Worm (Caenorhabditis elegans): ENCODE data around the gene tpk-1.

The tpk-1 gene

DNA sequence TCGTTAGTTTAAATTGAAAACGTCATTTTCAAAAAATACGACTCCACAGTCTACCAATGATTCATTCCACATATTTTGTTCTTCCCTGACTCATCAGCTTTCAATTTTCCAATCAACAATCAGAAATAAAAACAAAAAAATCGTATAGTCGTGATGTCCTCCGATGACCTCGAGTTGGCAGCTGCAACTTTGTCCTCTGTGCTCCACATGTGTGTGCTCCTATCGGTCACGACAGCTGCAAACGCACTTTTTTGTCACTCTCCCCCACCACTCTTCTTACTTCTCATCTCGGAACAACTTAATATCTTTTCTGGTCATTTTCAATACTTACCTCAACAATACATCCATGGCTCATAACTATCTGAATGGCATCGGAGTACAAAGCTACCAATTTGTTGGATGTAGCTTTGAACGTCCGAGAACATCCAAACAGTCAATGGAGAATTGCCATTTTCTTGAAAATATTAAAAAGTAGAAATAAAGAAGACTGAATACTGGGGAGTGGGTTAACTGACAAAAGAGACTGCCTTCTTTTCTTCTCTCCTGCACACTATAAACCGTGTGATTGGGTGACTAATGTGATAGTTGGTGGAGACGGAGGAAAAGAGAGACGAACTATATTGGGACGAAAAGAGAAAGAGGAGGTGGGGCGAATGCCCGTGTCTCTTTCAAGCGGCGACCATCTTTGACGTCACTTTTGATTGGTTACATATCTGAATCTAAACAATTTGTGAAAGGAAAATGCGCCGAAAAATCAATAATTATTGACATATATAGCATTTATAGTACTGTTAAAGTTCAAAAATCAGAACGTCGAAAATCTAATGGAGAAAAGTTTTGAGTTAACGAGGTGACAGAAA is 44.7 kb upstream of the tpk-1 start (continued):
- TF ChIP-seq ceh-82 (tag; optimal IDR thresholded peaks at IDR 0.05) = no peak
- TF ChIP-seq sdz-12 (GFP tag; optimal IDR thresholded peaks at IDR 0.05) = no peak
- TF ChIP-seq zfp-3 (GFP tag; conservative IDR thresholded peaks at IDR 0.05) = 0 out of 2 replicates have a peak, but pooled peaks have one; percentile 24
- peak; percentile 14; the same call in 1 of the 2 replicates for TF ChIP-seq lin-1 (GFP tag; IDR thresholded peaks at IDR 0.05)
- TF ChIP-seq set-16 (GFP tag; IDR thresholded peaks at IDR 0.05) = no peak
- TF ChIP-seq ceh-44 (GFP tag; IDR thresholded peaks at IDR 0.05) = no peak
- no peak for TF ChIP-seq unc-39 (tag; optimal IDR thresholded peaks at IDR 0.05)
- no peak for TF ChIP-seq snpc-1.2 (GFP tag; IDR thresholded peaks at IDR 0.05)
- TF ChIP-seq daf-16 (GFP tag; optimal IDR thresholded peaks at IDR 0.05) = no peak
- peak; percentile 32 for TF ChIP-seq daf-16 (tag; optimal IDR thresholded peaks at IDR 0.05)

DNA sequence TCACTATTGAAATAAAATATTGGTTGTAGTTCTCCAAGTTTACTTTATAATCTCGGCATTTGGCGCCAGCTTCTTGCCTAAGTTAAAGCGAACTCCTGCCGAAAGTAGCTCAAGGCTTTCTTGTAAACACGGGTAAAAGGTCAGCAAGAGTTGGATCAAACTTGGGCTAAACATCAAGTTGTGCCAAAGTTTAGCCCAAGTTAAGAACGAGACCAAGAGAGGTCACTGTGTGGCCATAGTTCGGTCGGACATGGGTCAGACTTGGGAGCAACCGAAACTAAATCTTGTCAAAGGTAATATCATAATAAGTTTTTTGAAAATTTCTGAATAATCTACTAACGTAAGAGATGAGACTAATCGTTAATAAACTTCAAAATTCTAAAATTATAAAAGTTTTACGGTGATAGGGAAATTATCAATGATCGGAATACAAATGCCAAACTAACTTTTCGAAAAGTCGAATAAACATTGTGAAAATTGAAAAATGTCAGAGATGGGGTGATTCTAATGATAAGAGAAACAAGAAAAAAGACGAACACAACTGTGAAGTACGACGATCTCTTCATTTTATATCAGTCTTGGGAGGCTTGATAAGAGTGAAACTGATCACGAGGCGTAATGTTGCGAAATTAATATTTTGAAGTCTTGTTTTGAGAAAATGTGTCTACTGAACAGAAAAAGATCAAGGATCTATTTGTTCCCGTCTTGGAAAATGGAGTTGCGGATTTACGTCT is 43.9 kb upstream of the tpk-1 start:
- TF ChIP-seq F10B5.3 (tag; optimal IDR thresholded peaks at IDR 0.05) (no peak), ceh-20 (GFP tag; IDR thresholded peaks at IDR 0.05) (no peak), nhr-28 (tag; optimal IDR thresholded peaks at IDR 0.05) (peak; percentile 95), saeg-2 (GFP tag; IDR thresholded peaks at IDR 0.05) (no peak), daf-16 (GFP tag; optimal IDR thresholded peaks at IDR 0.05) (no peak), daf-16 (tag; optimal IDR thresholded peaks at IDR 0.05) (peak; percentile 96), pqm-1 (tag; optimal IDR thresholded peaks at IDR 0.05) (peak; percentile 89), ceh-32 (tag; optimal IDR thresholded peaks at IDR 0.05; ENCODE audit: poor library complexity) (no peak), aha-1 (tag) (peak; percentile 8), nhr-76 (tag; optimal IDR thresholded peaks at IDR 0.05) (no peak), egl-43 (GFP tag; IDR thresholded peaks at IDR 0.05) (no peak), ceh-62 (tag; optimal IDR thresholded peaks at IDR 0.05) (no peak), jun-1 (tag; optimal IDR thresholded peaks at IDR 0.05) (no peak), spr-3 (GFP tag; optimal IDR thresholded peaks at IDR 0.05) (no peak), F49E8.2 (tag; optimal IDR thresholded peaks at IDR 0.05; ENCODE audit: borderline replicate concordance) (no peak), zfp-3 (GFP tag; conservative IDR thresholded peaks at IDR 0.05) (no peak), fos-1 (tag; optimal IDR thresholded peaks at IDR 0.05) (no peak), madf-5 (GFP tag; IDR thresholded peaks at IDR 0.05) (no peak), Y75B8A.6 (GFP tag; IDR thresholded peaks at IDR 0.05) (no peak), lin-1 (GFP tag; IDR thresholded peaks at IDR 0.05) (no peak), dmd-9 (GFP tag; IDR thresholded peaks at IDR 0.05) (no peak), Y105C5A.15 (GFP tag; IDR thresholded peaks at IDR 0.05) (no peak), T26A8.4 (GFP tag; IDR thresholded peaks at IDR 0.05) (peak; percentile 43), unc-130 (GFP tag; optimal IDR thresholded peaks at IDR 0.05) (no peak), lin-38 (GFP tag; IDR thresholded peaks at IDR 0.05) (no peak), daf-8 (GFP tag; IDR thresholded peaks at IDR 0.05) (no peak), mdt-29 (GFP tag; IDR thresholded peaks at IDR 0.05) (no peak), nhr-48 (tag; optimal IDR thresholded peaks at IDR 0.05) (no peak), ceh-82 (tag; optimal IDR thresholded peaks at IDR 0.05) (no peak), dmd-8 (GFP tag; IDR thresholded peaks at IDR 0.05) (0 out of 2 replicates have a peak, but pooled peaks have one; percentile 54), ces-1 (GFP tag; optimal IDR thresholded peaks at IDR 0.05) (no peak), attf-4 (tag; optimal IDR thresholded peaks at IDR 0.05) (no peak), php-3 (GFP tag; IDR thresholded peaks at IDR 0.05) (no peak), lim-7 (GFP tag; IDR thresholded peaks at IDR 0.05) (no peak), ZK337.2 (GFP tag; IDR thresholded peaks at IDR 0.05) (no peak), mxl-3 (GFP tag; optimal IDR thresholded peaks at IDR 0.05) (peak; percentile 41), daf-19 (GFP tag; conservative IDR thresholded peaks at IDR 0.05) (no peak), egl-27 (tag; optimal IDR thresholded peaks at IDR 0.05) (no peak), nhr-25 (tag; optimal IDR thresholded peaks at IDR 0.05; ENCODE audit: borderline replicate concordance, insufficient read depth) (no peak), dve-1 (tag; optimal IDR thresholded peaks at IDR 0.05; ENCODE audit: insufficient read depth) (peak; percentile 93), set-16 (GFP tag; IDR thresholded peaks at IDR 0.05) (no peak), mxl-2 (GFP tag; conservative IDR thresholded peaks at IDR 0.05) (no peak), unc-39 (tag; optimal IDR thresholded peaks at IDR 0.05) (no peak)
